Fruit fly (Drosophila melanogaster): ENCODE data around the gene CG2211.

Gene CG2211

DNA sequence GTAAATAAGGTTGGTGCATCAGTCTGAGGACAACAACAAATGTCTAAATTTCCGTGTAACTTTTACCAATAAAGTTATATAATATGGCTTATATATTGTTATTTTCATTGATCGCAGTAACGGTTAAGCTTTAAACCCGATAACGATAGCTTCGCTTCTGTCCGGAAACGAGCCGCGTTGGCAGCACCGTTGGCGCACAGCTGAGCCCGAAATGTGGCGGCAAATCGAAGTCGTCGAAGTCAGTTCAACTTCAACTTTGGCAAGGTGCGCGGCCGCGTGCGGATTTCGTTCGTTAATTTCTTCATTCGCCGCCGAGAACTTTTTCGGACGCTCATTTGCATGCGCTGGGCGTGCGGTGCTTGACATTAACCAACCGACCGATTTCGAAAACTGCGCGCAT is 16.9 kb downstream of the CG2211 start, which contains the start of gene Myo61F (continued):
- TF ChIP-seq Fer2 (tag; optimal IDR thresholded peaks at IDR 0.05): no peak
- no peak for TF ChIP-seq CG30020 (tag; optimal IDR thresholded peaks at IDR 0.05)
- no peak for TF ChIP-seq Sox102F (GFP tag; optimal IDR thresholded peaks at IDR 0.05)
- peak; percentile 78 for TF ChIP-seq Dref (GFP tag; IDR thresholded peaks at IDR 0.05)
- no peak for TF ChIP-seq gro (GFP tag; optimal IDR thresholded peaks at IDR 0.05)
- TF ChIP-seq Myb (GFP tag; optimal IDR thresholded peaks at IDR 0.05): peak; percentile 93
- TF ChIP-seq Dip2 (GFP tag; IDR thresholded peaks at IDR 0.05): no peak
- peak; percentile 54 for TF ChIP-seq Scr (GFP tag; IDR thresholded peaks at IDR 0.05; ENCODE audit: partially characterized antibody)
- no peak for TF ChIP-seq gcm2 (GFP tag; optimal IDR thresholded peaks at IDR 0.05)
- TF ChIP-seq Hmx (GFP tag; optimal IDR thresholded peaks at IDR 0.05): no peak
- 0 out of 3 replicates have a peak, but pooled peaks have one; percentile 23 for TF ChIP-seq dysf (GFP tag; IDR thresholded peaks at IDR 0.05)
- no peak for TF ChIP-seq CG18764 (GFP tag; optimal IDR thresholded peaks at IDR 0.05)
- no peak for TF ChIP-seq pfk (GFP tag; optimal IDR thresholded peaks at IDR 0.05)
- no peak for TF ChIP-seq CG5953 (GFP tag; IDR thresholded peaks at IDR 0.05)
- TF ChIP-seq stc (GFP tag; IDR thresholded peaks at IDR 0.05): no peak
- no peak for TF ChIP-seq crol (GFP tag; IDR thresholded peaks at IDR 0.05)
- no peak for TF ChIP-seq CG10565 (GFP tag; optimal IDR thresholded peaks at IDR 0.05)
- TF ChIP-seq ken (GFP tag; IDR thresholded peaks at IDR 0.05): no peak
- TF ChIP-seq eyg (GFP tag; optimal IDR thresholded peaks at IDR 0.05): no peak
- TF ChIP-seq dmrt11E (tag; optimal IDR thresholded peaks at IDR 0.05): no peak
- TF ChIP-seq HLHmδ (GFP tag; optimal IDR thresholded peaks at IDR 0.05): no peak
- no peak for TF ChIP-seq fd3F (GFP tag; optimal IDR thresholded peaks at IDR 0.05)
- no peak for TF ChIP-seq CG8290 (GFP tag; optimal IDR thresholded peaks at IDR 0.05)
- no peak for TF ChIP-seq CG8290 (tag; optimal IDR thresholded peaks at IDR 0.05)
- 0 out of 3 replicates have a peak, but pooled peaks have one; percentile 34 for TF ChIP-seq Opbp (GFP tag; IDR thresholded peaks at IDR 0.05; ENCODE audit: partially characterized antibody)
- TF ChIP-seq BEAF-32 (GFP tag; optimal IDR thresholded peaks at IDR 0.05): peak; percentile 21
- TF ChIP-seq otp (GFP tag; IDR thresholded peaks at IDR 0.05): no peak
- no peak for TF ChIP-seq CG4854 (GFP tag; optimal IDR thresholded peaks at IDR 0.05)
- no peak for TF ChIP-seq Vsx1 (GFP tag; optimal IDR thresholded peaks at IDR 0.05)
- TF ChIP-seq trem (tag; optimal IDR thresholded peaks at IDR 0.05): peak; percentile 98
- no peak for TF ChIP-seq rib (GFP tag; IDR thresholded peaks at IDR 0.05)
- no peak for TF ChIP-seq aop (GFP tag; IDR thresholded peaks at IDR 0.05)
- peak; percentile 63 for TF ChIP-seq CG15514 (GFP tag; optimal IDR thresholded peaks at IDR 0.05)
- no peak for TF ChIP-seq nau (GFP tag; optimal IDR thresholded peaks at IDR 0.05)
- TF ChIP-seq CG6654 (GFP tag; optimal IDR thresholded peaks at IDR 0.05): no peak
- TF ChIP-seq Adf1 (GFP tag; IDR thresholded peaks at IDR 0.05): peak; percentile 88
- no peak for TF ChIP-seq CG15011 (GFP tag; optimal IDR thresholded peaks at IDR 0.05)
- no peak for TF ChIP-seq Six4 (GFP tag; optimal IDR thresholded peaks at IDR 0.05)
- no peak for TF ChIP-seq nmo (GFP tag; optimal IDR thresholded peaks at IDR 0.05)
- TF ChIP-seq dati (GFP tag; IDR thresholded peaks at IDR 0.05): no peak
- TF ChIP-seq danr (GFP tag; IDR thresholded peaks at IDR 0.05): no peak
- TF ChIP-seq jigr1 (GFP tag; IDR thresholded peaks at IDR 0.05): no peak
- TF ChIP-seq nerfin-2 (GFP tag; IDR thresholded peaks at IDR 0.05; ENCODE audit: partially characterized antibody): no peak
- TF ChIP-seq pita (GFP tag; optimal IDR thresholded peaks at IDR 0.05): no peak
- no peak for TF ChIP-seq tin (GFP tag; optimal IDR thresholded peaks at IDR 0.05)
- TF ChIP-seq ab (GFP tag; optimal IDR thresholded peaks at IDR 0.05): no peak
- no peak for TF ChIP-seq corto (GFP tag; optimal IDR thresholded peaks at IDR 0.05)
- TF ChIP-seq CG2116 (GFP tag; optimal IDR thresholded peaks at IDR 0.05): peak; percentile 2
- TF ChIP-seq cwo (GFP tag; optimal IDR thresholded peaks at IDR 0.05): no peak
- no peak for TF ChIP-seq CG4328 (GFP tag; optimal IDR thresholded peaks at IDR 0.05)
- TF ChIP-seq mld (GFP tag; IDR thresholded peaks at IDR 0.05; ENCODE audit: partially characterized antibody): no peak
- no peak for TF ChIP-seq Rx (GFP tag; IDR thresholded peaks at IDR 0.05)

Measured in whole organism, embryonic.